Worm (Caenorhabditis elegans) whole organism, mixed stage, embryonic: ENCODE results near the gene str-159.

Experiments used
- ceh-83 ChIP-seq: fragments of 200-800 bp; sonication (Bioruptor generic); optimal IDR thresholded peaks from 2 replicates; lab custom pipeline; 2018; ENCODE audit warnings: mild to moderate bottlenecking, missing genetic modification characterization, missing compliant biosample characterization
- ces-1 ChIP-seq: fragments of 150-350 bp; optimal IDR thresholded peaks from 2 replicates; lab custom pipeline; 2014; ENCODE audit warnings: missing biosample characterization, missing genetic modification reagents, missing genetic modification characterization
- drap-1 ChIP-seq: fragments of 200-800 bp; sonication (Bioruptor generic); optimal IDR thresholded peaks from 3 replicates; lab custom pipeline; 2018; ENCODE audit warnings: mild to moderate bottlenecking, missing genetic modification characterization, missing compliant biosample characterization
- elt-3 ChIP-seq: fragments of 150-350 bp; optimal IDR thresholded peaks from 2 replicates; lab custom pipeline; 2014; ENCODE audit warnings: missing biosample characterization, missing genetic modification characterization
- flh-1 ChIP-seq: fragments of 200-800 bp; sonication (Bioruptor generic); optimal IDR thresholded peaks from 2 replicates; lab custom pipeline; 2018; ENCODE audit warnings: mild to moderate bottlenecking, missing genetic modification characterization, moderate library complexity, missing compliant biosample characterization
- lin-13 ChIP-seq: fragments of 150-350 bp; optimal IDR thresholded peaks from 2 replicates; lab custom pipeline; 2014; ENCODE audit warnings: missing biosample characterization, missing genetic modification characterization
- lin-32 ChIP-seq: fragments of 200-800 bp; sonication (Bioruptor generic); optimal IDR thresholded peaks from 2 replicates; lab custom pipeline; 2018; ENCODE audit warnings: mild to moderate bottlenecking, missing genetic modification characterization, missing compliant biosample characterization
- lsy-2 ChIP-seq: fragments of 150-350 bp; optimal IDR thresholded peaks from 2 replicates; lab custom pipeline; 2014; ENCODE audit warnings: missing biosample characterization, missing genetic modification characterization
- mab-5 ChIP-seq: fragments of 150-350 bp; optimal IDR thresholded peaks from 2 replicates; lab custom pipeline; 2014; ENCODE audit warnings: missing biosample characterization, missing genetic modification characterization
- mep-1 ChIP-seq: fragments of 150-350 bp; optimal IDR thresholded peaks from 2 replicates; lab custom pipeline; 2017; ENCODE audit warnings: missing biosample characterization, missing genetic modification reagents, missing genetic modification characterization, inconsistent platforms
- mls-2 ChIP-seq: sonication (generic microtip); optimal IDR thresholded peaks from 2 replicates; lab custom pipeline; 2016; ENCODE audit warnings: mild to moderate bottlenecking, missing genetic modification characterization, moderate library complexity, missing compliant biosample characterization
- nhr-2 ChIP-seq: fragments of 150-350 bp; optimal IDR thresholded peaks from 2 replicates; lab custom pipeline; 2014; ENCODE audit warnings: missing biosample characterization, missing genetic modification characterization
- nhr-237 ChIP-seq: fragments of 150-350 bp; optimal IDR thresholded peaks from 2 replicates; lab custom pipeline; 2014; ENCODE audit warnings: missing biosample characterization, missing genetic modification characterization
- nhr-28 ChIP-seq: fragments of 150-350 bp; optimal IDR thresholded peaks from 2 replicates; lab custom pipeline; 2014; ENCODE audit warnings: missing biosample characterization, missing genetic modification characterization
- nhr-76 ChIP-seq: sonication (generic microtip); optimal IDR thresholded peaks from 2 replicates; lab custom pipeline; 2017; ENCODE audit warnings: missing biosample characterization, missing genetic modification characterization
- pha-4 ChIP-seq: fragments of 150-350 bp; optimal IDR thresholded peaks from 2 replicates; lab custom pipeline; 2018; ENCODE audit warnings: missing biosample characterization, missing genetic modification reagents, missing genetic modification characterization
- snpc-4 ChIP-seq: fragments of 150-350 bp; optimal IDR thresholded peaks from 2 replicates; lab custom pipeline; 2014; ENCODE audit warnings: missing biosample characterization, missing genetic modification characterization
- sptf-1 ChIP-seq: sonication (generic microtip); optimal IDR thresholded peaks from 2 replicates; lab custom pipeline; 2017; ENCODE audit warnings: mild to moderate bottlenecking, missing genetic modification characterization, moderate library complexity, missing compliant biosample characterization
- tbx-8 ChIP-seq: fragments of 200-800 bp; sonication (Bioruptor generic); optimal IDR thresholded peaks from 2 replicates; lab custom pipeline; 2018; ENCODE audit warnings: mild to moderate bottlenecking, missing genetic modification characterization, moderate library complexity, missing compliant biosample characterization
- zip-8 ChIP-seq: fragments of 150-350 bp; optimal IDR thresholded peaks from 2 replicates; lab custom pipeline; 2014; ENCODE audit warnings: missing biosample characterization, missing genetic modification characterization
- ztf-11 ChIP-seq: fragments of 150-350 bp; optimal IDR thresholded peaks from 2 replicates; lab custom pipeline; 2014; ENCODE audit warnings: missing biosample characterization, missing genetic modification characterization

str-159 gene

ce11 chrIV:4941681-4942080 is 32.5 kb downstream of the str-159 start, which contains the start of gene Y9C9A.5:
Gene Y9C9A.5, plus strand, starts transcription at chrIV:4941981.
- TF ChIP-seq pha-4 (no peak), flh-1 (no peak)
- TF ChIP-seq, all 35 proteins: peak for 0

DNA sequence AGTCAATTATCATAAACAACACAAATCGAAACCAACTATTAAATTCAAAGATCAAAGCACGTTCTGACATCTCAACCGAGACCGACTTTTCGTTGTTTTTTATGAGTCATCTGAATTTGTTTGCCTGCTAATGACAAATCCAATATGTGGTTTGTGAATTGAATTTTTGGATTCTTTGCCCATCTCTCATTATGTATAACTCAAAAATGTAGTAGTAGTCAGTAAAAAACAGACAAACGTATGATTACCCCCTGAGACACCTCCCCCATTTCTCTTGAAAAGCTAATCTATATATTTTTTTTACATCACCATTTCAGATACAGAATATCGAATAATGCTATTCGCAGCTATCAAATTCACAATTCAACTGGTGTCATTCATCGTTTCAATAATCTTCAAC is 36.6 kb downstream of the str-159 start, which contains the start of gene str-169:
TSS of gene str-169 (plus strand) at position 301 of the 400 bp plus-strand sequence.
- TF ChIP-seq nhr-2: no peak
- no peak for TF ChIP-seq snpc-4 (tag; lab: Kevin White, UChicago)
- TF ChIP-seq ces-1 (GFP tag; lab: Kevin White, UChicago): no peak
- TF ChIP-seq ceh-83 (GFP tag; lab: Kevin White, UChicago): no peak
- TF ChIP-seq zip-8 (tag; lab: Kevin White, UChicago): no peak
- TF ChIP-seq elt-3 (tag; lab: Kevin White, UChicago): no peak
- TF ChIP-seq mab-5 (tag; lab: Kevin White, UChicago): no peak
- TF ChIP-seq ztf-11: no peak
- TF ChIP-seq pha-4: no peak

ce11 chrIV:4953887-4954286 is 44.7 kb downstream of the str-159 start, which contains the start of gene str-163:
Gene str-163, plus strand, starts transcription at chrIV:4954187.
- TF ChIP-seq nhr-76 (tag; lab: Kevin White, UChicago): no peak
- no peak for TF ChIP-seq sptf-1 (tag; lab: Kevin White, UChicago)
- TF ChIP-seq lin-13 (tag; lab: Kevin White, UChicago): no peak
- no peak for TF ChIP-seq drap-1 (GFP tag; lab: Kevin White, UChicago)
- TF ChIP-seq ceh-83 (GFP tag; lab: Kevin White, UChicago): no peak
- TF ChIP-seq mep-1 (tag; lab: Kevin White, UChicago): no peak
- no peak for TF ChIP-seq lin-32 (GFP tag; lab: Kevin White, UChicago)
- TF ChIP-seq mls-2 (tag; lab: Kevin White, UChicago): no peak
- no peak for TF ChIP-seq nhr-28
- no peak for TF ChIP-seq tbx-8
- TF ChIP-seq nhr-237 (tag; lab: Kevin White, UChicago): no peak
- no peak for TF ChIP-seq pha-4
- TF ChIP-seq snpc-4 (tag; lab: Kevin White, UChicago): no peak
- no peak for TF ChIP-seq nhr-2
- no peak for TF ChIP-seq lsy-2 (tag; lab: Kevin White, UChicago)
